Fruit fly (Drosophila melanogaster): ENCODE measurements around the gene Jhbp5.

DNA sequence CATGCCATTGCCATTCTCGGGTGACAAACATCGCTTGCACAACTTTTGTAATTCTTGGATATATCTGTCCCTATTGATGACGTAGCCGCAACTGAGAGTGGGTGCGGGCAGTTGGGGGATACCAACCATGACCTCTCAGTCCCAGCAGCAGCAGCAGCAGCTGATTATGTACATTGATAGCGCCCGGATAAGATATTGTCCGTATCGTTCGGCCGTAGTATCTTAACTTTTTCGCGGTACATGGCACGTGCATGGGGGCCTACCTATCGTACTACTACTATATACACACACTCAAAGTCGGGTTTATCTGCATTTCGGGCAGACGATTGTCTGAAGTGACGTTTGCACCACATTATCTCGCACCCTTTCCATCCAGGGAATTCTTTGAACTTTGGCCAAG lies 31.4 kb downstream of the Jhbp5 start:
- no peak for TF ChIP-seq CG6276 (GFP tag; optimal IDR thresholded peaks at IDR 0.05)
- no peak for TF ChIP-seq Gug (GFP tag; IDR thresholded peaks at IDR 0.05)
- TF ChIP-seq CG10669 (GFP tag; optimal IDR thresholded peaks at IDR 0.05) = no peak
- no peak for TF ChIP-seq eg (GFP tag; IDR thresholded peaks at IDR 0.05)
- no peak for TF ChIP-seq Sox102F (GFP tag; optimal IDR thresholded peaks at IDR 0.05)

All from whole organism, prepupa.